Worm (Caenorhabditis elegans): Measurements from ENCODE around the gene pfd-5.

pfd-5 gene

ce11 chrIII:7178497-7178896, 20.2 kb downstream of the pfd-5 start (continued):
- TF ChIP-seq mab-9 (GFP tag; IDR thresholded peaks at IDR 0.05): no peak
- TF ChIP-seq ceh-88 (GFP tag; IDR thresholded peaks at IDR 0.05): no peak
- TF ChIP-seq nhr-20 (tag; optimal IDR thresholded peaks at IDR 0.05): no peak
- no peak for TF ChIP-seq blmp-1 (tag; optimal IDR thresholded peaks at IDR 0.05)

ce11 chrIII:7170090-7170489, 28.6 kb downstream of the pfd-5 start:
- no peak for TF ChIP-seq blmp-1 (tag; optimal IDR thresholded peaks at IDR 0.05)
- no peak for TF ChIP-seq nhr-84 (tag; optimal IDR thresholded peaks at IDR 0.05)
- TF ChIP-seq pag-3 (tag; optimal IDR thresholded peaks at IDR 0.05; ENCODE audit: borderline replicate concordance, insufficient read depth): no peak
- no peak for TF ChIP-seq swsn-7 (tag; optimal IDR thresholded peaks at IDR 0.05)
- no peak for TF ChIP-seq lin-35 (GFP tag; optimal IDR thresholded peaks at IDR 0.05)
- TF ChIP-seq nhr-12 (tag; optimal IDR thresholded peaks at IDR 0.05): no peak
- TF ChIP-seq elt-3 (tag; optimal IDR thresholded peaks at IDR 0.05): no peak
- no peak for TF ChIP-seq tbx-2 (tag; optimal IDR thresholded peaks at IDR 0.05)
- no peak for TF ChIP-seq hlh-17 (GFP tag; optimal IDR thresholded peaks at IDR 0.05; ENCODE audit: borderline replicate concordance)

- TF ChIP-seq elt-2 (tag; optimal IDR thresholded peaks at IDR 0.05) (no peak), blmp-1 (tag; optimal IDR thresholded peaks at IDR 0.05) (peak; percentile 12)
Measured at ce11 chrIII:7167568-7167937, 31.1 kb downstream of the pfd-5 start, which contains the start of gene acs-4. Gene acs-4 (plus strand): TSS chrIII:7167838.

ce11 chrIII:7166664-7167567, 31.8 kb downstream of the pfd-5 start:
- TF ChIP-seq sptf-1 (tag; optimal IDR thresholded peaks at IDR 0.05) (no peak), pag-3 (tag; optimal IDR thresholded peaks at IDR 0.05; ENCODE audit: borderline replicate concordance, insufficient read depth) (no peak), egl-13 (tag; optimal IDR thresholded peaks at IDR 0.05) (no peak), nhr-77 (tag; optimal IDR thresholded peaks at IDR 0.05) (peak; percentile 45), mdl-1 (tag; optimal IDR thresholded peaks at IDR 0.05) (peak in 1 of 2 experiments; percentile 40), nhr-11 (tag; optimal IDR thresholded peaks at IDR 0.05) (no peak), unc-30 (tag; optimal IDR thresholded peaks at IDR 0.05) (no peak), ztf-4 (tag; optimal IDR thresholded peaks at IDR 0.05) (no peak), snpc-4 (tag; optimal IDR thresholded peaks at IDR 0.05) (peak; percentile 14), ces-1 (GFP tag; optimal IDR thresholded peaks at IDR 0.05) (no peak), ceh-8 (GFP tag; optimal IDR thresholded peaks at IDR 0.05) (no peak), efl-1 (optimal IDR thresholded peaks at IDR 0.05) (peak; percentile 61), efl-1 (GFP tag; optimal IDR thresholded peaks at IDR 0.05 in 1 of 2) (peak in 1 of 2 experiments; percentile 38), nhr-85 (tag) (peak; percentile 30), unc-130 (tag; optimal IDR thresholded peaks at IDR 0.05) (no peak), grh-1 (GFP tag; IDR thresholded peaks at IDR 0.05) (no peak), aha-1 (tag; optimal IDR thresholded peaks at IDR 0.05) (no peak), lin-15B (tag; optimal IDR thresholded peaks at IDR 0.05) (no peak), jun-1 (tag; optimal IDR thresholded peaks at IDR 0.05) (no peak), pqm-1 (tag; optimal IDR thresholded peaks at IDR 0.05) (no peak), swsn-7 (tag; optimal IDR thresholded peaks at IDR 0.05) (peak; percentile 32), sup-37 (GFP tag; optimal IDR thresholded peaks at IDR 0.05) (no peak), ceh-63 (GFP tag; optimal IDR thresholded peaks at IDR 0.05) (no peak), ceh-82 (tag; optimal IDR thresholded peaks at IDR 0.05) (peak; percentile 40 to 51 (median 47)), snu-23 (GFP tag; optimal IDR thresholded peaks at IDR 0.05) (peak; percentile 51), lir-3 (tag; optimal IDR thresholded peaks at IDR 0.05; ENCODE audit: poor library complexity) (no peak), nhr-237 (tag; optimal IDR thresholded peaks at IDR 0.05) (peak; percentile 8), irx-1 (tag; optimal IDR thresholded peaks at IDR 0.05) (no peak), zip-4 (GFP tag; optimal IDR thresholded peaks at IDR 0.05) (no peak), nhr-20 (tag; optimal IDR thresholded peaks at IDR 0.05) (no peak), aly-2 (tag; optimal IDR thresholded peaks at IDR 0.05) (no peak), hlh-4 (tag; optimal IDR thresholded peaks at IDR 0.05) (no peak), nhr-12 (tag; optimal IDR thresholded peaks at IDR 0.05) (no peak), C34B4.2 (tag; optimal IDR thresholded peaks at IDR 0.05) (no peak), C16A3.4 (tag; optimal IDR thresholded peaks at IDR 0.05) (no peak), hlh-17 (GFP tag; optimal IDR thresholded peaks at IDR 0.05; ENCODE audit: borderline replicate concordance) (no peak), lin-35 (GFP tag; optimal IDR thresholded peaks at IDR 0.05) (peak; percentile 10 to 61)

Measured in whole organism, L1 larva.